Worm (Caenorhabditis elegans) whole organism, early embryonic: ENCODE data around the gene K04C2.8.

Experiments used
- B0310.2 ChIP-seq: sonication (generic microtip); optimal IDR thresholded peaks from 2 replicates; lab custom pipeline; 2016; ENCODE audit warnings: mild to moderate bottlenecking, missing genetic modification characterization, missing compliant biosample characterization
- F13C5.2 ChIP-seq: sonication (generic microtip); optimal IDR thresholded peaks from 2 replicates; lab custom pipeline; 2017; ENCODE audit warnings: mild to moderate bottlenecking, missing genetic modification characterization, inconsistent platforms, missing compliant biosample characterization
- aly-1 ChIP-seq: sonication (generic microtip); optimal IDR thresholded peaks from 2 replicates; lab custom pipeline; 2016; ENCODE audit warnings: missing genetic modification characterization, missing compliant biosample characterization
- ama-1 ChIP-seq: fragments of 150-350 bp; optimal IDR thresholded peaks from 2 replicates; lab custom pipeline; 2014
- ceh-13 ChIP-seq: fragments of 200-800 bp; sonication (Bioruptor generic); optimal IDR thresholded peaks from 2 replicates; lab custom pipeline; 2018; ENCODE audit warnings: mild to moderate bottlenecking, missing genetic modification characterization, missing compliant biosample characterization
- ceh-36 ChIP-seq: sonication (generic microtip); optimal IDR thresholded peaks from 2 replicates; lab custom pipeline; 2016; ENCODE audit warnings: missing genetic modification characterization, inconsistent platforms, missing compliant biosample characterization
- ets-7 ChIP-seq: sonication (generic microtip); optimal IDR thresholded peaks from 2 replicates; lab custom pipeline; 2016; ENCODE audit warnings: missing genotype, missing genetic modification characterization, missing compliant biosample characterization
- flt-1 ChIP-seq: fragments of 200-800 bp; sonication (Bioruptor generic); IDR thresholded peaks from 2 replicates; pipeline ENCODE4 v1.3.6; 2022; ENCODE audit warnings: missing genetic modification characterization, missing compliant biosample characterization
- hmbx-1 ChIP-seq: sonication (generic microtip); optimal IDR thresholded peaks from 2 replicates; lab custom pipeline; 2016; ENCODE audit warnings: mild to moderate bottlenecking, missing genetic modification characterization, missing compliant biosample characterization
- hmg-4 ChIP-seq: fragments of 200-800 bp; sonication (Bioruptor generic); optimal IDR thresholded peaks from 2 replicates; lab custom pipeline; 2018; ENCODE audit warnings: mild to moderate bottlenecking, missing genetic modification characterization, missing compliant biosample characterization
- hnd-1 ChIP-seq: sonication (generic microtip); optimal IDR thresholded peaks from 2 replicates; lab custom pipeline; 2016; ENCODE audit warnings: missing genetic modification characterization, missing compliant biosample characterization
- pes-1 ChIP-seq: fragments of 200-800 bp; sonication (Bioruptor generic); IDR thresholded peaks from 2 replicates; pipeline ENCODE4 v1.3.6; 2022; ENCODE audit warnings: missing genetic modification reagents, missing genetic modification characterization, missing compliant biosample characterization
- scrt-1 ChIP-seq: fragments of 200-800 bp; sonication (Bioruptor generic); IDR thresholded peaks from 2 replicates; pipeline ENCODE4 v1.3.6; 2022; ENCODE audit warnings: missing genetic modification characterization, missing compliant biosample characterization
- sea-1 ChIP-seq: fragments of 200-800 bp; sonication (Bioruptor generic); conservative IDR thresholded peaks from 2 replicates; pipeline ENCODE4 v1.3.6; 2022; ENCODE audit warnings: missing genetic modification characterization, missing compliant biosample characterization
- tbx-11 ChIP-seq: fragments of 200-800 bp; sonication (Bioruptor generic); IDR thresholded peaks from 2 replicates; pipeline ENCODE4 v1.3.6; 2022; ENCODE audit warnings: missing genetic modification characterization, missing compliant biosample characterization
- tbx-37 ChIP-seq: fragments of 200-800 bp; sonication (Bioruptor generic); conservative IDR thresholded peaks from 2 replicates; pipeline ENCODE4 v1.3.6; 2022; ENCODE audit warnings: missing genetic modification reagents, missing genetic modification characterization, missing compliant biosample characterization
- tra-4 ChIP-seq: sonication (generic microtip); optimal IDR thresholded peaks from 2 replicates; lab custom pipeline; 2017; ENCODE audit warnings: missing genetic modification characterization, missing compliant biosample characterization

Gene K04C2.8

DNA sequence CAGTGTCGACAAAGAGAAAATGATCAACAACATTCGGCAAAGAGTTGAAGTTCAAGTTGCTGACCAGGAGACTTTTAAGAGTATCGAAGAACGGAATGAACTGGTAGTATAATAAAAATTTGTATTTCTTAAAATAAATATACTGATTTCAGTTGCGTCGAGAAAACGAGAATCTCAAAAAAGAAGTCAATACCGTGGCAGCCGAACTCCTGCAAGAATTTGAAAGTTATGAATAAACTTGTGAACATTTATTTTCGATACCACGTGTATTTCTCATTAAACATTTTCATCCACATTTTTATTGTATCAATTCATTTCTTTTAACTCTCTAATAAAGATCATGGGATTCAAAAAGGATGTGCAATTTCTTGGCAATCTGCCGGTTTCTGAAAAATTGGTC, at the start of gene K04C2.8:
Gene K04C2.8, plus strand, starts transcription at position 301 of the 400 bp plus-strand sequence.
- TF ChIP-seq tbx-11 (GFP tag; lab: Robert Waterston, UW) (no peak), ama-1 (lab: Kevin White, UChicago) (no peak), tbx-37 (GFP tag; lab: Robert Waterston, UW) (no peak), pes-1 (GFP tag; lab: Robert Waterston, UW) (no peak), tra-4 (no peak), ceh-36 (tag; lab: Kevin White, UChicago) (no peak), hmbx-1 (no peak), ets-7 (tag; lab: Kevin White, UChicago) (no peak), B0310.2 (tag; lab: Kevin White, UChicago) (no peak)

DNA sequence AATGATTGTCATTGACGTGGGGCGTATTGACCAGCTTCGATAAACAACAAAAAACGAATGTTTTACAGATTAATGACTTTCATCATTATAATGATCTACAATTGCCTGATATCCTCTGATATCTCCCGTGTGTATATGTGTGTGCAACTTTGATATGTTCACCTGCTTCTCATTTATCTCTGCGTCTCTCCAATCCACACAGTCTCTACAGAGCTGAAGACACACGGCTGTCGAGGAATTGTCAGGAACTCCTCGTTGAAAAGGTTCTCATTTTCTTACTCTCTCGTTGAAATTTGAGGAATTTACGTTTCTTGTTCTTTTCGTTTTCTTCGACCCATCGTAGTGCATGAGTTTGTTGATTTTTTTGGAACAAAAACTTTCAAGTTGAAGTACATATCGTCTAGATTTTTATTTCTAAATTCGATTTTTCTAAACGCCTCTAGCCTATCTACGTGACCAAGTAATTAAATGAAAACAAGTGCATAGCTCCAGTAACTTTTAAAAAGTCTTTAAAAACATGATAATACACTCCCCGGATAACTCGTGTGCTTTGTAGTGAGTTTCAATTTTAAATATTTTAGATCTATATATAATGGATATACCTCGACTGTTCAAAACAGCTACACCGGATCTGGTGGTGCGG, 49.6 kb upstream of the K04C2.8 start, which contains the start of gene ten-1:
Gene ten-1, plus strand, starts transcription at position 593 of the 643 bp plus-strand sequence.
- TF ChIP-seq sea-1 (GFP tag; lab: Robert Waterston, UW), result no peak
- no peak for TF ChIP-seq tbx-11 (GFP tag; lab: Robert Waterston, UW)
- TF ChIP-seq hmg-4 (GFP tag; lab: Kevin White, UChicago), result no peak
- TF ChIP-seq ets-7 (tag; lab: Kevin White, UChicago), result no peak

DNA sequence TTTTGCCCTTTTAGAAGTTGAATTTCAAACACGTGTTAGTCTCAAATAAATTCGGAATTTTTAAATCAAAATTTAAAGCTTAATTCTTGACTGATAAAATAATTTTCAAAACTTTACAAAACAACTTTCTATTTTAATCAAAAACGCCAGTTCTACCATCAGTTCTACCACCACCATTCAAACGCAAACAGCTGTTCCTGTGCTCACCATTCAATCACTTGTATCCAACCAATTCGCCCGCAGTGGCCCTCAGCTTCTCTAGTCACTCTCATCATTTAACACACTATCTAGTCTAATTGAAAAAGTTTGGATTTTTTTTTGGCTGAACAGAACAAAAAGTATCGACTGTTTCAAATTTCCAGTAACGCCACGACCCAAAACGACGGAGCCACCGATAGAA, 47.3 kb upstream of the K04C2.8 start:
- TF ChIP-seq ceh-36 (tag; lab: Kevin White, UChicago) (no peak), tra-4 (no peak), sea-1 (GFP tag; lab: Robert Waterston, UW) (no peak), B0310.2 (tag; lab: Kevin White, UChicago) (no peak), F13C5.2 (tag; lab: Kevin White, UChicago) (no peak), ama-1 (lab: Kevin White, UChicago) (no peak), tbx-37 (GFP tag; lab: Robert Waterston, UW) (no peak), scrt-1 (no peak), flt-1 (GFP tag; lab: Robert Waterston, UW) (no peak), ets-7 (tag; lab: Kevin White, UChicago) (no peak), hnd-1 (tag; lab: Kevin White, UChicago) (no peak), aly-1 (tag; lab: Kevin White, UChicago) (no peak), ceh-13 (GFP tag; lab: Kevin White, UChicago) (no peak), hmg-4 (GFP tag; lab: Kevin White, UChicago) (no peak), pes-1 (GFP tag; lab: Robert Waterston, UW) (no peak), tbx-11 (GFP tag; lab: Robert Waterston, UW) (no peak), hmbx-1 (no peak)

DNA sequence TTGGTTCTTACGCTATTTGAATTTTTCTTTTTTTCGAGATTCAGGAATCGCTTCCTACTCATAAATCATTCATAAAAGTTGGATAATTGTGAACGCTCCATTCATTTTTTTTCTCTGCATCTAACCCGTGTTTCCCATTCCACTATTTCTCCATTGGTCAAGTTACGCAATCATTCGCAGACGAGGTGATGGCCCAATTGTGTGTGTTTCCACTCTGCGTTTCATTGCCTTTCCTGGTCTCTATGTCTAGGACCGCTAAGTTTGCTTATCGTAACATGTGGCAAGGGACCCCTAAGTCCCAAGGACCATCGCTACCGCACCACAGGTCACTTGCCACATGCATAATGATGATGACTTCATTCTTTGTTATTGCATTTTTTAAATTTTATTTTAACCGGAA, 44.0 kb upstream of the K04C2.8 start:
- TF ChIP-seq hmg-4 (GFP tag; lab: Kevin White, UChicago) (no peak), ama-1 (lab: Kevin White, UChicago) (no peak), hnd-1 (tag; lab: Kevin White, UChicago) (no peak), tbx-37 (GFP tag; lab: Robert Waterston, UW) (no peak), hmbx-1 (no peak), ceh-36 (tag; lab: Kevin White, UChicago) (no peak), sea-1 (GFP tag; lab: Robert Waterston, UW) (no peak), scrt-1 (no peak), tbx-11 (GFP tag; lab: Robert Waterston, UW) (no peak), F13C5.2 (tag; lab: Kevin White, UChicago) (no peak), ceh-13 (GFP tag; lab: Kevin White, UChicago) (no peak), tra-4 (no peak), B0310.2 (tag; lab: Kevin White, UChicago) (no peak), ets-7 (tag; lab: Kevin White, UChicago) (no peak), aly-1 (tag; lab: Kevin White, UChicago) (no peak), pes-1 (GFP tag; lab: Robert Waterston, UW) (no peak)

DNA sequence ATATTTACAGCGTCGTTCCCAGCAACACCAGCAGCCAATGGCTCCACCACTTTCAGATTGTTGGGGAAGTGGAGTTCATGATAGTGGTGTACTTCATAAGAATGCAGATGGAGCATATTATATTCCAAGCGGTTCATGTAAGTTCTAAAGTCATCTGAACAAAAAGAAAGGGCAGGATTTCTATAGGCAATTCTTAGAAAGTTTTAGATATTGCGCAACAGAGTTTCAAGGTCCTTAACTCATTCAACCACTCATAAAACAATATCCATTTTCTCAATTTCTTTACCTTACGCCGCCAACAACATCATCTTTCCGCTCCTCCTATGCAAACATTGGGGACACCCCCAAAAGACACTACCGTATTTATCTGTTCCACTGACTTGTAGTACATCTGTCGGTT, 38.8 kb upstream of the K04C2.8 start:
- TF ChIP-seq pes-1 (GFP tag; lab: Robert Waterston, UW), result 0 out of 2 replicates have a peak, but pooled peaks have one; percentile 28
- no peak for TF ChIP-seq F13C5.2 (tag; lab: Kevin White, UChicago)
- no peak for TF ChIP-seq ceh-13 (GFP tag; lab: Kevin White, UChicago)

- TF ChIP-seq F13C5.2 (tag; lab: Kevin White, UChicago) (no peak), sea-1 (GFP tag; lab: Robert Waterston, UW) (no peak), tbx-37 (GFP tag; lab: Robert Waterston, UW) (no peak), ama-1 (lab: Kevin White, UChicago) (no peak)
Measured at ce11 chrIII:6837320-6837719, 32.8 kb upstream of the K04C2.8 start.

- no peak for TF ChIP-seq ama-1 (lab: Kevin White, UChicago)
- no peak for TF ChIP-seq ceh-36 (tag; lab: Kevin White, UChicago)
- TF ChIP-seq tbx-11 (GFP tag; lab: Robert Waterston, UW), result no peak
- TF ChIP-seq hmbx-1, result no peak
- TF ChIP-seq hnd-1 (tag; lab: Kevin White, UChicago), result no peak
- no peak for TF ChIP-seq B0310.2 (tag; lab: Kevin White, UChicago)
- no peak for TF ChIP-seq aly-1 (tag; lab: Kevin White, UChicago)
- no peak for TF ChIP-seq scrt-1
- TF ChIP-seq tra-4, result no peak
- TF ChIP-seq ceh-13 (GFP tag; lab: Kevin White, UChicago), result no peak
- TF ChIP-seq F13C5.2 (tag; lab: Kevin White, UChicago), result no peak
- TF ChIP-seq pes-1 (GFP tag; lab: Robert Waterston, UW), result no peak
- no peak for TF ChIP-seq ets-7 (tag; lab: Kevin White, UChicago)
- TF ChIP-seq tbx-37 (GFP tag; lab: Robert Waterston, UW), result no peak
- no peak for TF ChIP-seq sea-1 (GFP tag; lab: Robert Waterston, UW)
Measured at ce11 chrIII:6839091-6839490, 31.0 kb upstream of the K04C2.8 start.
